1 fruit fly cellular context compared by ENCODE assay signal in genomic region chrX:20251069-20251468, dm6.
A peak's percentile ranks its signal among the peaks of the same experiment; 100 is the strongest.
TF ChIP-seq lines count a peak whose summit lies in the region.

TSS of gene CG17068 (minus strand) at chrX:20251093.
TSS of gene Rab10 (plus strand) at chrX:20251338.

TF ChIP-seq in whole organism, embryonic, 481 proteins besides CTCF, POLR2A, EP300 and RAD21 (continued from another document and continues in another):
- TF ChIP-seq eve (GFP tag; optimal IDR thresholded peaks at IDR 0.05; lab: Kevin White, UChicago) (no peak), da (GFP tag; optimal IDR thresholded peaks at IDR 0.05; lab: Kevin White, UChicago) (no peak), CG12299 (tag; optimal IDR thresholded peaks at IDR 0.05; lab: Kevin White, UChicago) (peak; percentile 16), Elba2 (GFP tag; optimal IDR thresholded peaks at IDR 0.05; lab: Kevin White, UChicago) (no peak), chinmo (GFP tag; IDR thresholded peaks at IDR 0.05; lab: Robert Waterston, UW; ENCODE audit: partially characterized antibody) (0 out of 4 replicates have a peak, but pooled peaks have one; percentile 53), tup (GFP tag; optimal IDR thresholded peaks at IDR 0.05; lab: Kevin White, UChicago) (no peak), Ptx1 (GFP tag; IDR thresholded peaks at IDR 0.05; lab: Robert Waterston, UW) (0 out of 2 replicates have a peak, but pooled peaks have one; percentile 22), CG8924 (tag; optimal IDR thresholded peaks at IDR 0.05; lab: Kevin White, UChicago) (peak; percentile 54), onecut (GFP tag; IDR thresholded peaks at IDR 0.05; lab: Robert Waterston, UW) (no peak), CG2120 (GFP tag; optimal IDR thresholded peaks at IDR 0.05; lab: Kevin White, UChicago) (peak; percentile 32), chn (GFP tag; optimal IDR thresholded peaks at IDR 0.05; lab: Kevin White, UChicago) (no peak), gro (GFP tag; optimal IDR thresholded peaks at IDR 0.05; lab: Kevin White, UChicago) (peak; percentile 1), Scr (GFP tag; IDR thresholded peaks at IDR 0.05; lab: Robert Waterston, UW; ENCODE audit: partially characterized antibody) (peak; percentile 93), Ravus (GFP tag; IDR thresholded peaks at IDR 0.05; lab: Robert Waterston, UW) (no peak), CG7556 (GFP tag; optimal IDR thresholded peaks at IDR 0.05; lab: Kevin White, UChicago) (no peak), dm (GFP tag; optimal IDR thresholded peaks at IDR 0.05; lab: Kevin White, UChicago) (peak; percentile 53), CG14441 (GFP tag; IDR thresholded peaks at IDR 0.05; lab: Robert Waterston, UW) (no peak), CG17328 (GFP tag; IDR thresholded peaks at IDR 0.05; lab: Robert Waterston, UW) (no peak), jigr1 (GFP tag; IDR thresholded peaks at IDR 0.05; lab: Robert Waterston, UW) (no peak), Pdp1 (GFP tag; optimal IDR thresholded peaks at IDR 0.05; lab: Kevin White, UChicago) (peak in 1 of 2 experiments; percentile 41), fd96Cb (tag; optimal IDR thresholded peaks at IDR 0.05; lab: Kevin White, UChicago) (no peak), sug (tag; optimal IDR thresholded peaks at IDR 0.05; lab: Kevin White, UChicago) (peak; percentile 19), CG10462 (GFP tag; optimal IDR thresholded peaks at IDR 0.05; lab: Kevin White, UChicago) (no peak), inv (GFP tag; IDR thresholded peaks at IDR 0.05; lab: Robert Waterston, UW; ENCODE audit: partially characterized antibody) (peak; percentile 91), CG4617 (GFP tag; optimal IDR thresholded peaks at IDR 0.05; lab: Kevin White, UChicago; ENCODE audit: borderline replicate concordance) (peak; percentile 69), mam (GFP tag; optimal IDR thresholded peaks at IDR 0.05; lab: Kevin White, UChicago) (peak; percentile 32), BtbVII (GFP tag; optimal IDR thresholded peaks at IDR 0.05; lab: Kevin White, UChicago) (no peak), al (GFP tag; IDR thresholded peaks at IDR 0.05; lab: Robert Waterston, UW) (no peak), CG11247 (GFP tag; IDR thresholded peaks at IDR 0.05; lab: Robert Waterston, UW) (no peak), NFAT (GFP tag; IDR thresholded peaks at IDR 0.05; lab: Robert Waterston, UW) (no peak), sisA (GFP tag; IDR thresholded peaks at IDR 0.05; lab: Robert Waterston, UW) (no peak), HHEX (GFP tag; optimal IDR thresholded peaks at IDR 0.05; lab: Kevin White, UChicago) (no peak), Neu2 (GFP tag; optimal IDR thresholded peaks at IDR 0.05; lab: Kevin White, UChicago; ENCODE audit: borderline replicate concordance) (no peak), CG7928 (GFP tag; optimal IDR thresholded peaks at IDR 0.05; lab: Kevin White, UChicago) (no peak), Dref (GFP tag; IDR thresholded peaks at IDR 0.05; lab: Robert Waterston, UW) (peak; percentile 79), CG11093 (GFP tag; IDR thresholded peaks at IDR 0.05; lab: Robert Waterston, UW) (no peak), CG13287 (GFP tag; IDR thresholded peaks at IDR 0.05; lab: Robert Waterston, UW; ENCODE audit: partially characterized antibody) (peak; percentile 94), CG17359 (tag; optimal IDR thresholded peaks at IDR 0.05; lab: Kevin White, UChicago) (no peak), CG12744 (GFP tag; optimal IDR thresholded peaks at IDR 0.05; lab: Kevin White, UChicago) (no peak), bbx (GFP tag; IDR thresholded peaks at IDR 0.05; lab: Robert Waterston, UW; ENCODE audit: partially characterized antibody) (peak; percentile 84), sqz (GFP tag; optimal IDR thresholded peaks at IDR 0.05; lab: Kevin White, UChicago) (no peak), Sry-δ (GFP tag; optimal IDR thresholded peaks at IDR 0.05; lab: Kevin White, UChicago) (peak; percentile 95), Nf-YC (tag; optimal IDR thresholded peaks at IDR 0.05; lab: Kevin White, UChicago) (no peak), Dad (GFP tag; optimal IDR thresholded peaks at IDR 0.05; lab: Kevin White, UChicago) (no peak), Dp (GFP tag; optimal IDR thresholded peaks at IDR 0.05; lab: Kevin White, UChicago) (no peak), CG2202 (tag; optimal IDR thresholded peaks at IDR 0.05; lab: Kevin White, UChicago) (no peak), zfh2 (GFP tag; optimal IDR thresholded peaks at IDR 0.05; lab: Kevin White, UChicago) (no peak), hb (GFP tag; IDR thresholded peaks at IDR 0.05; lab: Robert Waterston, UW; ENCODE audit: partially characterized antibody) (peak; percentile 93; the same call in 2 of the 3 replicates), Camta (GFP tag; optimal IDR thresholded peaks at IDR 0.05; lab: Kevin White, UChicago) (no peak), zen2 (GFP tag; IDR thresholded peaks at IDR 0.05; lab: Robert Waterston, UW; ENCODE audit: partially characterized antibody) (peak; percentile 91), CG9797 (GFP tag; optimal IDR thresholded peaks at IDR 0.05; lab: Kevin White, UChicago) (peak; percentile 11), danr (GFP tag; IDR thresholded peaks at IDR 0.05; lab: Robert Waterston, UW) (0 out of 2 replicates have a peak, but pooled peaks have one; percentile 9), CG9876 (GFP tag; optimal IDR thresholded peaks at IDR 0.05; lab: Kevin White, UChicago) (no peak), CG12219 (GFP tag; optimal IDR thresholded peaks at IDR 0.05; lab: Kevin White, UChicago) (no peak), CG9932 (GFP tag; IDR thresholded peaks at IDR 0.05; lab: Robert Waterston, UW) (peak; percentile 27; the same call in 1 of the 2 replicates), repo (GFP tag; optimal IDR thresholded peaks at IDR 0.05; lab: Kevin White, UChicago) (no peak), CG3847 (GFP tag; IDR thresholded peaks at IDR 0.05; lab: Robert Waterston, UW) (no peak; the same call in 1 of the 2 replicates), CG11504 (tag; optimal IDR thresholded peaks at IDR 0.05; lab: Kevin White, UChicago) (no peak), stwl (tag; optimal IDR thresholded peaks at IDR 0.05; lab: Kevin White, UChicago) (peak; percentile 43), CoRest (tag; optimal IDR thresholded peaks at IDR 0.05; lab: Kevin White, UChicago) (peak; percentile 7), CG17186 (GFP tag; optimal IDR thresholded peaks at IDR 0.05; lab: Kevin White, UChicago) (peak; percentile 61), oc (tag; optimal IDR thresholded peaks at IDR 0.05; lab: Kevin White, UChicago) (no peak), Gsc (GFP tag; IDR thresholded peaks at IDR 0.05; lab: Robert Waterston, UW) (no peak), CG1602 (GFP tag; optimal IDR thresholded peaks at IDR 0.05; lab: Kevin White, UChicago) (no peak), Adf1 (GFP tag; IDR thresholded peaks at IDR 0.05; lab: Robert Waterston, UW) (no peak), dan (GFP tag; IDR thresholded peaks at IDR 0.05; lab: Robert Waterston, UW) (no peak), jing (GFP tag; optimal IDR thresholded peaks at IDR 0.05; lab: Kevin White, UChicago) (no peak), Asciz (GFP tag; optimal IDR thresholded peaks at IDR 0.05; lab: Kevin White, UChicago) (no peak), CG15514 (GFP tag; optimal IDR thresholded peaks at IDR 0.05; lab: Kevin White, UChicago) (peak; percentile 59), CG4820 (GFP tag; optimal IDR thresholded peaks at IDR 0.05; lab: Kevin White, UChicago) (no peak), odd (GFP tag; optimal IDR thresholded peaks at IDR 0.05; lab: Kevin White, UChicago) (no peak), CG13894 (tag; optimal IDR thresholded peaks at IDR 0.05; lab: Kevin White, UChicago) (no peak), CG14710 (tag; optimal IDR thresholded peaks at IDR 0.05; lab: Kevin White, UChicago) (peak; percentile 68), Doc2 (GFP tag; IDR thresholded peaks at IDR 0.05; lab: Robert Waterston, UW) (no peak), Ets65A (GFP tag; lab: Kevin White, UChicago) (no peak), E2f1 (GFP tag; IDR thresholded peaks at IDR 0.05; lab: Robert Waterston, UW) (no peak), bcd (GFP tag; optimal IDR thresholded peaks at IDR 0.05; lab: Kevin White, UChicago) (no peak), CG9609 (GFP tag; optimal IDR thresholded peaks at IDR 0.05; lab: Kevin White, UChicago) (no peak), CG8765 (GFP tag; IDR thresholded peaks at IDR 0.05; lab: Robert Waterston, UW) (no peak), dysf (GFP tag; IDR thresholded peaks at IDR 0.05; lab: Robert Waterston, UW) (no peak), ATbp (GFP tag; optimal IDR thresholded peaks at IDR 0.05; lab: Kevin White, UChicago) (no peak), CG15479 (GFP tag; optimal IDR thresholded peaks at IDR 0.05; lab: Kevin White, UChicago) (peak; percentile 25), Sin3A (optimal IDR thresholded peaks at IDR 0.05; lab: Kevin White, UChicago) (peak; percentile 86), CG10654 (GFP tag; optimal IDR thresholded peaks at IDR 0.05; lab: Kevin White, UChicago) (no peak), Blimp-1 (GFP tag; optimal IDR thresholded peaks at IDR 0.05; lab: Kevin White, UChicago) (no peak), CG1233 (GFP tag; optimal IDR thresholded peaks at IDR 0.05; lab: Kevin White, UChicago) (no peak), esg (GFP tag; conservative IDR thresholded peaks at IDR 0.05; lab: Robert Waterston, UW) (no peak), Trl (optimal IDR thresholded peaks at IDR 0.05; lab: Kevin White, UChicago) (no peak), Trl (GFP tag; optimal IDR thresholded peaks at IDR 0.05; lab: Kevin White, UChicago) (peak; percentile 30), CG18476 (GFP tag; optimal IDR thresholded peaks at IDR 0.05; lab: Kevin White, UChicago) (no peak), CG17385 (GFP tag; optimal IDR thresholded peaks at IDR 0.05; lab: Kevin White, UChicago) (no peak), Atf6 (GFP tag; IDR thresholded peaks at IDR 0.05; lab: Robert Waterston, UW) (no peak), CG3838 (GFP tag; optimal IDR thresholded peaks at IDR 0.05; lab: Kevin White, UChicago) (no peak), peb (GFP tag; IDR thresholded peaks at IDR 0.05; lab: Robert Waterston, UW) (no peak), amos (GFP tag; IDR thresholded peaks at IDR 0.05; lab: Robert Waterston, UW; ENCODE audit: partially characterized antibody) (peak; percentile 88), CG6654 (GFP tag; optimal IDR thresholded peaks at IDR 0.05; lab: Kevin White, UChicago) (no peak), br (optimal IDR thresholded peaks at IDR 0.05; lab: Kevin White, UChicago) (no peak), scrt (GFP tag; optimal IDR thresholded peaks at IDR 0.05; lab: Kevin White, UChicago) (peak; percentile 0), Antp (GFP tag; optimal IDR thresholded peaks at IDR 0.05; lab: Kevin White, UChicago) (peak; percentile 13), gcm (GFP tag; optimal IDR thresholded peaks at IDR 0.05; lab: Kevin White, UChicago) (no peak), CG10431 (GFP tag; optimal IDR thresholded peaks at IDR 0.05; lab: Kevin White, UChicago) (no peak), CG17568 (GFP tag; optimal IDR thresholded peaks at IDR 0.05; lab: Kevin White, UChicago) (no peak), CG4360 (GFP tag; IDR thresholded peaks at IDR 0.05; lab: Robert Waterston, UW) (no peak), unc-4 (GFP tag; IDR thresholded peaks at IDR 0.05; lab: Robert Waterston, UW; ENCODE audit: partially characterized antibody) (peak; percentile 94), NfI (GFP tag; optimal IDR thresholded peaks at IDR 0.05; lab: Kevin White, UChicago) (no peak), zen (tag; optimal IDR thresholded peaks at IDR 0.05; lab: Kevin White, UChicago) (peak; percentile 25), gsb (GFP tag; IDR thresholded peaks at IDR 0.05; lab: Robert Waterston, UW) (no peak), CG12659 (GFP tag; optimal IDR thresholded peaks at IDR 0.05; lab: Kevin White, UChicago) (peak; percentile 34), Dll (GFP tag; IDR thresholded peaks at IDR 0.05; lab: Robert Waterston, UW; ENCODE audit: partially characterized antibody) (peak; percentile 95), HmgD (GFP tag; optimal IDR thresholded peaks at IDR 0.05; lab: Kevin White, UChicago) (peak; percentile 32), otp (GFP tag; IDR thresholded peaks at IDR 0.05; lab: Robert Waterston, UW) (no peak), shn (GFP tag; optimal IDR thresholded peaks at IDR 0.05; lab: Kevin White, UChicago) (no peak), CG10147 (GFP tag; optimal IDR thresholded peaks at IDR 0.05; lab: Kevin White, UChicago) (no peak), Eip74EF (GFP tag; optimal IDR thresholded peaks at IDR 0.05; lab: Kevin White, UChicago) (no peak), CHES-1-like (GFP tag; optimal IDR thresholded peaks at IDR 0.05; lab: Kevin White, UChicago) (no peak), CG10543 (GFP tag; optimal IDR thresholded peaks at IDR 0.05; lab: Kevin White, UChicago) (no peak), BEAF-32 (GFP tag; optimal IDR thresholded peaks at IDR 0.05; lab: Kevin White, UChicago) (peak; percentile 95), CG30020 (tag; optimal IDR thresholded peaks at IDR 0.05; lab: Kevin White, UChicago) (peak; percentile 37), CG18619 (GFP tag; optimal IDR thresholded peaks at IDR 0.05; lab: Kevin White, UChicago) (no peak), CG10274 (GFP tag; optimal IDR thresholded peaks at IDR 0.05; lab: Kevin White, UChicago) (no peak), CG13424 (tag; optimal IDR thresholded peaks at IDR 0.05; lab: Kevin White, UChicago) (no peak), prd (optimal IDR thresholded peaks at IDR 0.05; lab: Kevin White, UChicago) (no peak), prd (GFP tag; IDR thresholded peaks at IDR 0.05; lab: Robert Waterston, UW) (0 out of 3 replicates have a peak, but pooled peaks have one; percentile 8), row (GFP tag; IDR thresholded peaks at IDR 0.05; lab: Robert Waterston, UW) (peak; percentile 46; the same call in 2 of the 3 replicates), CG10565 (GFP tag; optimal IDR thresholded peaks at IDR 0.05; lab: Kevin White, UChicago) (no peak), Med (GFP tag; lab: Kevin White, UChicago) (peak; percentile 81), caup (GFP tag; optimal IDR thresholded peaks at IDR 0.05; lab: Kevin White, UChicago; ENCODE audit: severe bottlenecking) (no peak), CG31365 (tag; optimal IDR thresholded peaks at IDR 0.05; lab: Kevin White, UChicago) (no peak), salm (tag; optimal IDR thresholded peaks at IDR 0.05; lab: Kevin White, UChicago) (no peak), CG3726 (GFP tag; IDR thresholded peaks at IDR 0.05; lab: Robert Waterston, UW) (no peak), Xrp1 (GFP tag; IDR thresholded peaks at IDR 0.05; lab: Robert Waterston, UW) (no peak), CG10321 (GFP tag; IDR thresholded peaks at IDR 0.05; lab: Robert Waterston, UW) (no peak), tgo (GFP tag; IDR thresholded peaks at IDR 0.05; lab: Robert Waterston, UW) (no peak), Max (GFP tag; optimal IDR thresholded peaks at IDR 0.05; lab: Kevin White, UChicago) (peak; percentile 3), CG5953 (GFP tag; IDR thresholded peaks at IDR 0.05; lab: Robert Waterston, UW) (no peak)
